Fruit fly (Drosophila melanogaster) whole organism, prepupa: Measurements from ENCODE around the gene CG5103.
A peak's percentile ranks its signal among the peaks of the same experiment; 100 is the strongest.

ENCODE experiments used
- Blimp-1 ChIP-seq: fragments of 200-800 bp; sonication (Bioruptor generic); optimal IDR thresholded peaks from 3 replicates; lab custom pipeline; 2017; ENCODE audit warnings: missing biosample characterization, missing genetic modification characterization, mild to moderate bottlenecking, moderate library complexity, missing genetic modification reagents
- CG10631 ChIP-seq: fragments of 200-800 bp; sonication (Bioruptor generic); optimal IDR thresholded peaks from 2 replicates; lab custom pipeline; 2016; ENCODE audit warnings: missing biosample characterization, missing genetic modification characterization
- CG10669 ChIP-seq: fragments of 200-800 bp; sonication (Bioruptor generic); optimal IDR thresholded peaks from 3 replicates; lab custom pipeline; 2018; ENCODE audit warnings: missing biosample characterization, mild to moderate bottlenecking, missing genetic modification characterization, moderate library complexity
- CG11294 ChIP-seq: fragments of 200-800 bp; sonication (Bioruptor generic); IDR thresholded peaks from 2 replicates; pipeline ENCODE4 v1.3.6; 2022; ENCODE audit warnings: missing biosample characterization, missing genetic modification characterization
- CG11902 ChIP-seq: fragments of 200-800 bp; sonication (Bioruptor generic); optimal IDR thresholded peaks from 3 replicates; lab custom pipeline; 2016; ENCODE audit warnings: missing biosample characterization, missing genetic modification characterization
- CG1621 ChIP-seq: fragments of 200-800 bp; sonication (Bioruptor generic); optimal IDR thresholded peaks from 3 replicates; lab custom pipeline; 2018; ENCODE audit warnings: missing biosample characterization, mild to moderate bottlenecking, missing genetic modification characterization
- CG16779 ChIP-seq: fragments of 200-800 bp; sonication (Bioruptor generic); optimal IDR thresholded peaks from 3 replicates; lab custom pipeline; 2017; ENCODE audit warnings: missing biosample characterization, mild to moderate bottlenecking, missing genetic modification characterization
- CG3032 ChIP-seq: fragments of 200-800 bp; optimal IDR thresholded peaks from 2 replicates; lab custom pipeline; 2019; ENCODE audit warnings: missing biosample characterization, mild to moderate bottlenecking, missing genetic modification characterization, moderate library complexity
- CG31627 ChIP-seq: fragments of 200-800 bp; sonication (Bioruptor generic); optimal IDR thresholded peaks from 3 replicates; lab custom pipeline; 2016; ENCODE audit warnings: missing biosample characterization, missing genetic modification characterization
- CG32006 ChIP-seq: fragments of 200-800 bp; sonication (Bioruptor generic); optimal IDR thresholded peaks from 3 replicates; lab custom pipeline; 2017; ENCODE audit warnings: missing biosample characterization, mild to moderate bottlenecking, missing genetic modification characterization
- CG34406 ChIP-seq: fragments of 200-800 bp; sonication (Bioruptor generic); optimal IDR thresholded peaks from 3 replicates; lab custom pipeline; 2016; ENCODE audit warnings: missing biosample characterization, missing genetic modification characterization
- CG3919 ChIP-seq: fragments of 200-800 bp; sonication (Bioruptor generic); optimal IDR thresholded peaks from 3 replicates; lab custom pipeline; 2016; ENCODE audit warnings: missing biosample characterization, missing genetic modification characterization
- CG4318 ChIP-seq: fragments of 200-800 bp; sonication (Bioruptor generic); optimal IDR thresholded peaks from 3 replicates; lab custom pipeline; 2017; ENCODE audit warnings: missing biosample characterization, mild to moderate bottlenecking, missing genetic modification characterization
- CG6163 ChIP-seq: fragments of 200-800 bp; sonication (Bioruptor generic); IDR thresholded peaks from 3 replicates; pipeline ENCODE4 v1.3.6; 2022; ENCODE audit warnings: missing biosample characterization, missing genetic modification characterization
- CG6276 ChIP-seq: fragments of 200-800 bp; sonication (Bioruptor generic); optimal IDR thresholded peaks from 2 replicates; lab custom pipeline; 2017; ENCODE audit warnings: missing biosample characterization, mild to moderate bottlenecking, missing genetic modification characterization
- CG6792 ChIP-seq: fragments of 200-800 bp; sonication (Bioruptor generic); optimal IDR thresholded peaks from 3 replicates; lab custom pipeline; 2016; ENCODE audit warnings: missing biosample characterization, missing genetic modification characterization
- CG6808 ChIP-seq: fragments of 200-800 bp; sonication (Bioruptor generic); optimal IDR thresholded peaks from 3 replicates; lab custom pipeline; 2017; ENCODE audit warnings: missing biosample characterization, missing genetic modification characterization, mild to moderate bottlenecking, moderate library complexity, missing genetic modification reagents
- CG6854 ChIP-seq: fragments of 200-800 bp; sonication (Bioruptor generic); optimal IDR thresholded peaks from 2 replicates; lab custom pipeline; 2017; ENCODE audit warnings: missing biosample characterization, mild to moderate bottlenecking, missing genetic modification characterization
- CG7368 ChIP-seq: fragments of 200-800 bp; sonication (Bioruptor generic); optimal IDR thresholded peaks from 3 replicates; lab custom pipeline; 2016; ENCODE audit warnings: missing biosample characterization, missing genetic modification characterization
- CG8119 ChIP-seq: fragments of 200-800 bp; sonication (Bioruptor generic); IDR thresholded peaks from 3 replicates; pipeline ENCODE4 v1.3.6; 2022; ENCODE audit warnings: missing biosample characterization, missing genetic modification characterization
- CG8319 ChIP-seq: fragments of 200-800 bp; sonication (Bioruptor generic); optimal IDR thresholded peaks from 3 replicates; lab custom pipeline; 2016; ENCODE audit warnings: missing biosample characterization, missing genetic modification characterization
- CG8632 ChIP-seq: fragments of 200-800 bp; sonication (Bioruptor generic); optimal IDR thresholded peaks from 3 replicates; lab custom pipeline; 2016; ENCODE audit warnings: missing biosample characterization, missing genetic modification characterization
- CG9139 ChIP-seq: fragments of 200-800 bp; sonication (Bioruptor generic); optimal IDR thresholded peaks from 3 replicates; lab custom pipeline; 2017; ENCODE audit warnings: missing biosample characterization, mild to moderate bottlenecking, missing genetic modification characterization
- Eip75B ChIP-seq: fragments of 200-800 bp; sonication (Bioruptor generic); optimal IDR thresholded peaks from 3 replicates; lab custom pipeline; 2016; ENCODE audit warnings: missing biosample characterization, missing genetic modification characterization
- Eip78C ChIP-seq: fragments of 200-800 bp; sonication (Bioruptor generic); peaks from one replicate; lab custom pipeline; 2016; ENCODE audit warnings: missing biosample characterization, missing genetic modification characterization
- Eip93F ChIP-seq: fragments of 200-800 bp; sonication (Bioruptor generic); optimal IDR thresholded peaks from 2 replicates; lab custom pipeline; 2016; ENCODE audit warnings: missing biosample characterization, mild to moderate bottlenecking, missing genetic modification characterization
- Ets21C ChIP-seq: fragments of 200-800 bp; sonication (Bioruptor generic); optimal IDR thresholded peaks from 3 replicates; lab custom pipeline; 2016; ENCODE audit warnings: missing biosample characterization, missing genetic modification characterization
- Gug ChIP-seq: fragments of 200-800 bp; sonication (Bioruptor generic); IDR thresholded peaks from 2 replicates; pipeline ENCODE4 v1.3.6; 2022; ENCODE audit warnings: missing biosample characterization, missing genetic modification characterization
- Hr38 ChIP-seq: sonication (Bioruptor generic); optimal IDR thresholded peaks from 2 replicates; lab custom pipeline; 2016; ENCODE audit warnings: missing biosample characterization, missing genetic modification characterization
- Hr39 ChIP-seq: fragments of 200-800 bp; sonication (Bioruptor generic); optimal IDR thresholded peaks from 2 replicates; lab custom pipeline; 2016; ENCODE audit warnings: missing biosample characterization, missing genetic modification characterization
- Lpt ChIP-seq: fragments of 200-800 bp; sonication (Bioruptor generic); optimal IDR thresholded peaks from 3 replicates; lab custom pipeline; 2016; ENCODE audit warnings: missing biosample characterization, missing genetic modification characterization
- Met ChIP-seq: fragments of 200-800 bp; sonication (Bioruptor generic); optimal IDR thresholded peaks from 3 replicates; lab custom pipeline; 2016; ENCODE audit warnings: missing biosample characterization, missing genetic modification characterization
- OdsH ChIP-seq: fragments of 200-800 bp; sonication (Bioruptor generic); optimal IDR thresholded peaks from 3 replicates; lab custom pipeline; 2016; ENCODE audit warnings: missing biosample characterization, missing genetic modification characterization
- Smox ChIP-seq: fragments of 200-800 bp; sonication (Bioruptor generic); optimal IDR thresholded peaks from 3 replicates; lab custom pipeline; 2016; ENCODE audit warnings: missing biosample characterization, missing genetic modification characterization
- Sox102F ChIP-seq: fragments of 200-800 bp; sonication (Bioruptor generic); optimal IDR thresholded peaks from 2 replicates; lab custom pipeline; 2016; ENCODE audit warnings: missing biosample characterization, mild to moderate bottlenecking, missing genetic modification characterization
- Sox14 ChIP-seq: fragments of 200-800 bp; sonication (Bioruptor generic); optimal IDR thresholded peaks from 3 replicates; lab custom pipeline; 2016; ENCODE audit warnings: missing biosample characterization, missing genetic modification characterization
- Sox15 ChIP-seq: fragments of 200-800 bp; sonication (Bioruptor generic); optimal IDR thresholded peaks from 3 replicates; lab custom pipeline; 2016; ENCODE audit warnings: missing biosample characterization, missing genetic modification characterization
- achi ChIP-seq: fragments of 200-800 bp; sonication (Bioruptor generic); optimal IDR thresholded peaks from 3 replicates; lab custom pipeline; 2016; ENCODE audit warnings: missing biosample characterization, missing genetic modification characterization
- acj6 ChIP-seq: fragments of 200-800 bp; sonication (Bioruptor generic); optimal IDR thresholded peaks from 3 replicates; lab custom pipeline; 2016; ENCODE audit warnings: missing biosample characterization, missing genetic modification characterization
- cyc ChIP-seq: fragments of 200-800 bp; sonication (Bioruptor generic); optimal IDR thresholded peaks from 3 replicates; lab custom pipeline; 2016; ENCODE audit warnings: missing biosample characterization, missing genetic modification characterization
- dac ChIP-seq: fragments of 200-800 bp; sonication (Bioruptor generic); optimal IDR thresholded peaks from 2 replicates; lab custom pipeline; 2017; ENCODE audit warnings: missing biosample characterization, mild to moderate bottlenecking, missing genetic modification characterization
- dsx ChIP-seq: fragments of 200-800 bp; optimal IDR thresholded peaks from 3 replicates; lab custom pipeline; 2019; ENCODE audit warnings: missing biosample characterization, mild to moderate bottlenecking, missing genetic modification characterization, moderate library complexity; ENCODE audit not compliant: poor library complexity, severe bottlenecking
- eg ChIP-seq: fragments of 200-800 bp; sonication (Bioruptor generic); IDR thresholded peaks from 3 replicates; pipeline ENCODE4 v1.3.6; 2022; ENCODE audit warnings: missing biosample characterization, missing genetic modification characterization
- esn ChIP-seq: fragments of 200-800 bp; sonication (Bioruptor generic); optimal IDR thresholded peaks from 2 replicates; lab custom pipeline; 2016; ENCODE audit warnings: missing biosample characterization, mild to moderate bottlenecking, missing genetic modification characterization, moderate library complexity
- fd59A ChIP-seq: fragments of 200-800 bp; sonication (Bioruptor generic); optimal IDR thresholded peaks from 2 replicates; lab custom pipeline; 2017; ENCODE audit warnings: missing biosample characterization, mild to moderate bottlenecking, missing genetic modification characterization, missing genetic modification reagents
- fd85E ChIP-seq: fragments of 200-800 bp; sonication (Bioruptor generic); optimal IDR thresholded peaks from 3 replicates; lab custom pipeline; 2016; ENCODE audit warnings: missing biosample characterization, missing genetic modification characterization
- net ChIP-seq: fragments of 200-800 bp; sonication (Bioruptor generic); optimal IDR thresholded peaks from 3 replicates; lab custom pipeline; 2016; ENCODE audit warnings: missing biosample characterization, missing genetic modification characterization
- pdm3 ChIP-seq: fragments of 200-800 bp; sonication (Bioruptor generic); optimal IDR thresholded peaks from 3 replicates; lab custom pipeline; 2016; ENCODE audit warnings: missing biosample characterization, missing genetic modification characterization
- salr ChIP-seq, 2 experiments: fragments of 200-800 bp; sonication (Bioruptor generic); optimal IDR thresholded peaks; 3 replicates each; lab custom pipeline; 2016 to 2018; ENCODE audit warnings: missing biosample characterization in 2 of 2, missing genetic modification characterization in 2 of 2, mild to moderate bottlenecking in 1 of 2
- spab ChIP-seq: fragments of 200-800 bp; sonication (Bioruptor generic); optimal IDR thresholded peaks from 2 replicates; lab custom pipeline; 2017; ENCODE audit warnings: missing biosample characterization, mild to moderate bottlenecking, missing genetic modification characterization, missing genetic modification reagents
- svp ChIP-seq: fragments of 200-800 bp; sonication (Bioruptor generic); peaks from one replicate; lab custom pipeline; 2016; ENCODE audit warnings: missing biosample characterization, missing genetic modification characterization
- topi ChIP-seq: fragments of 200-800 bp; sonication (Bioruptor generic); optimal IDR thresholded peaks from 3 replicates; lab custom pipeline; 2016; ENCODE audit warnings: missing biosample characterization, missing genetic modification characterization
- vri ChIP-seq: fragments of 200-800 bp; sonication (Bioruptor generic); optimal IDR thresholded peaks from 3 replicates; lab custom pipeline; 2016; ENCODE audit warnings: missing biosample characterization, mild to moderate bottlenecking, missing genetic modification characterization

The CG5103 gene

dm6 chr3L:18275888-18276287, 18.2 kb downstream of the CG5103 start:
- TF ChIP-seq Eip93F (GFP tag; lab: Kevin White, UChicago) (no peak), CG6163 (GFP tag; lab: Robert Waterston, UW) (no peak), dac (GFP tag; lab: Kevin White, UChicago) (no peak), CG3032 (no peak), pdm3 (peak; percentile 33), Sox102F (GFP tag; lab: Kevin White, UChicago) (no peak), svp (GFP tag; lab: Kevin White, UChicago) (peak; percentile 60), Eip75B (GFP tag; lab: Kevin White, UChicago) (peak; percentile 35), fd59A (GFP tag; lab: Kevin White, UChicago) (no peak), Smox (GFP tag; lab: Kevin White, UChicago) (peak; percentile 43), CG9139 (GFP tag; lab: Kevin White, UChicago) (no peak), OdsH (peak; percentile 25), CG8319 (no peak), CG32006 (GFP tag; lab: Kevin White, UChicago) (no peak), CG34406 (GFP tag; lab: Kevin White, UChicago) (peak; percentile 38), CG7368 (GFP tag; lab: Kevin White, UChicago) (no peak), Ets21C (GFP tag; lab: Kevin White, UChicago) (peak; percentile 45), CG31627 (GFP tag; lab: Kevin White, UChicago) (peak; percentile 19), CG4318 (GFP tag; lab: Kevin White, UChicago) (no peak), CG11902 (no peak), CG3919 (GFP tag; lab: Kevin White, UChicago) (no peak), Lpt (GFP tag; lab: Kevin White, UChicago) (no peak), CG6792 (peak; percentile 61), Gug (no peak), dsx (no peak), Blimp-1 (GFP tag; lab: Kevin White, UChicago) (no peak), Sox14 (GFP tag; lab: Kevin White, UChicago) (peak; percentile 9), CG10669 (no peak), topi (peak; percentile 57), Sox15 (GFP tag; lab: Kevin White, UChicago) (peak; percentile 17), Hr38 (GFP tag; lab: Kevin White, UChicago) (no peak), salr (GFP tag; optimal IDR thresholded peaks at IDR 0.05; lab: Kevin White, UChicago) (no peak), CG6808 (GFP tag; lab: Kevin White, UChicago) (no peak), Met (peak; percentile 63), acj6 (peak; percentile 9), CG8119 (0 out of 3 replicates have a peak, but pooled peaks have one; percentile 14), Eip78C (peak; percentile 75), CG10631 (GFP tag; lab: Kevin White, UChicago) (peak; percentile 32), CG8632 (GFP tag; lab: Kevin White, UChicago) (no peak), CG6854 (GFP tag; lab: Kevin White, UChicago) (no peak), CG6276 (GFP tag; lab: Kevin White, UChicago) (no peak), cyc (GFP tag; lab: Kevin White, UChicago) (peak; percentile 6), Hr39 (peak; percentile 53), eg (GFP tag; lab: Robert Waterston, UW) (no peak), achi (GFP tag; lab: Kevin White, UChicago) (peak; percentile 20), vri (GFP tag; lab: Kevin White, UChicago) (no peak), spab (GFP tag; lab: Kevin White, UChicago) (no peak), CG11294 (GFP tag; lab: Robert Waterston, UW) (no peak), esn (peak; percentile 74), CG1621 (tag; lab: Kevin White, UChicago) (no peak), net (GFP tag; lab: Kevin White, UChicago) (no peak), CG16779 (tag; lab: Kevin White, UChicago) (no peak), fd85E (GFP tag; lab: Kevin White, UChicago) (no peak)
